Fruit fly (Drosophila melanogaster): ENCODE data around the gene Sap-r.
A peak's percentile ranks its signal among the peaks of the same experiment; 100 is the strongest.

Sap-r gene

DNA sequence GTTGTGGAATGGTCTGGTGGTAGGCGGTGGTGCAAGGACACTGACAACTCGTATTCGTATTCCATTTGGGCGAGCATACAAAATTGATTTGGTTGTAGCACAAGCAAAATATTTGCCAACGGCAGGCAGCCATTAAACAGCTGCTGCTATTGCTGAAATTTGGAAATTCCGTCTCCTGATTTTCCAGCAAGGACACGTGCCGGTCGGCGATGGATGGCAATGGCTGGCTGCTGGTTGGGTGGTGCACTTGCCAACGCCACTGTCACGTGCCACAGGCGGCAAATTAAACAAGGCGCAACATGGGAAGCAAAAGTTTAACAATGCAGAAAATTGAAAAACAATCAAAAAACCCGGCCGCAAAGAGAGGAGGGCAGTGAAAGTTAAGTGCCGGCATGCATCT, 15.1 kb upstream of the Sap-r start:
- no peak for TF ChIP-seq NK7.1 (GFP tag; optimal IDR thresholded peaks at IDR 0.05)
- TF ChIP-seq Hey (tag; optimal IDR thresholded peaks at IDR 0.05), result peak; percentile 98
- no peak for TF ChIP-seq Spps (tag; optimal IDR thresholded peaks at IDR 0.05)
- no peak for TF ChIP-seq Xrp1 (GFP tag; IDR thresholded peaks at IDR 0.05)
- TF ChIP-seq abd-A (tag; optimal IDR thresholded peaks at IDR 0.05), result no peak
- TF ChIP-seq CG14667 (GFP tag; IDR thresholded peaks at IDR 0.05), result no peak
- TF ChIP-seq sc (optimal IDR thresholded peaks at IDR 0.05), result no peak
- TF ChIP-seq sc (GFP tag; optimal IDR thresholded peaks at IDR 0.05), result no peak
- no peak for TF ChIP-seq CG9437 (GFP tag; optimal IDR thresholded peaks at IDR 0.05)
- TF ChIP-seq vfl (GFP tag; optimal IDR thresholded peaks at IDR 0.05), result no peak
- no peak for TF ChIP-seq inv (GFP tag; IDR thresholded peaks at IDR 0.05; ENCODE audit: partially characterized antibody)
- no peak for TF ChIP-seq exex (tag; optimal IDR thresholded peaks at IDR 0.05)
- TF ChIP-seq nerfin-1 (tag; optimal IDR thresholded peaks at IDR 0.05), result peak; percentile 69
- TF ChIP-seq Lhr (GFP tag; optimal IDR thresholded peaks at IDR 0.05), result no peak

DNA sequence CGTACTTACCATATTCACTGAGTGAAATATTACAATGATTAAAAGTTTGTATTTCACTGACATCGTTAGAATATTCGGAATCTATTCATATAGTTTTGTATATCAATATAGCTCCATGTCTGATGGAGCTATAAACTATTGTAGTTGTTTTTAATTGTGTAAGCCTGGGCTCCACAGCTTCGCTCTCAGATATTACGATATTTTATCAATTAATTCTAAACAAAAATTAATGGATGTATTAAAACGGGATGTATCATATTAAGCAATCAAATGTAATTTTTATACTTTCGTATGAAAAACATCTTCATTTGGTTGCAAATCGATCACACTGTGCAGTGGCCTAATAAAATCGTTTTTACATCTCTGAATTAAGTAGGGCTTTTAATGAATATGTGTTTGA, 13.2 kb upstream of the Sap-r start, which contains the start of gene CG33483:
TSS of gene CG33483 (minus strand) at position 101 of the 400 bp plus-strand sequence.
- no peak for TF ChIP-seq unpg (GFP tag; optimal IDR thresholded peaks at IDR 0.05)
- TF ChIP-seq scrt (GFP tag; optimal IDR thresholded peaks at IDR 0.05), result no peak
- TF ChIP-seq CG8765 (GFP tag; IDR thresholded peaks at IDR 0.05), result no peak
- TF ChIP-seq CG17385 (GFP tag; optimal IDR thresholded peaks at IDR 0.05), result no peak
- no peak for TF ChIP-seq Nf-YA (GFP tag; IDR thresholded peaks at IDR 0.05)
- TF ChIP-seq cg (GFP tag; optimal IDR thresholded peaks at IDR 0.05), result no peak
- no peak for TF ChIP-seq CG7987 (GFP tag; optimal IDR thresholded peaks at IDR 0.05)
- no peak for TF ChIP-seq CHES-1-like (GFP tag; optimal IDR thresholded peaks at IDR 0.05)
- no peak for TF ChIP-seq CG1602 (GFP tag; optimal IDR thresholded peaks at IDR 0.05)
- TF ChIP-seq chif (GFP tag; optimal IDR thresholded peaks at IDR 0.05), result no peak
- no peak for TF ChIP-seq ems (GFP tag; optimal IDR thresholded peaks at IDR 0.05)
- TF ChIP-seq jumu (GFP tag; optimal IDR thresholded peaks at IDR 0.05), result no peak
- TF ChIP-seq Hr39 (optimal IDR thresholded peaks at IDR 0.05), result no peak
- TF ChIP-seq sc (optimal IDR thresholded peaks at IDR 0.05), result no peak
- TF ChIP-seq sc (GFP tag; optimal IDR thresholded peaks at IDR 0.05), result no peak
- TF ChIP-seq fu2 (GFP tag; optimal IDR thresholded peaks at IDR 0.05), result no peak
- TF ChIP-seq CG12219 (GFP tag; optimal IDR thresholded peaks at IDR 0.05), result no peak
- no peak for TF ChIP-seq CG14441 (GFP tag; IDR thresholded peaks at IDR 0.05)
- no peak for TF ChIP-seq hbn (GFP tag; IDR thresholded peaks at IDR 0.05; ENCODE audit: partially characterized antibody)
- no peak for TF ChIP-seq CG11723 (GFP tag; optimal IDR thresholded peaks at IDR 0.05)

DNA sequence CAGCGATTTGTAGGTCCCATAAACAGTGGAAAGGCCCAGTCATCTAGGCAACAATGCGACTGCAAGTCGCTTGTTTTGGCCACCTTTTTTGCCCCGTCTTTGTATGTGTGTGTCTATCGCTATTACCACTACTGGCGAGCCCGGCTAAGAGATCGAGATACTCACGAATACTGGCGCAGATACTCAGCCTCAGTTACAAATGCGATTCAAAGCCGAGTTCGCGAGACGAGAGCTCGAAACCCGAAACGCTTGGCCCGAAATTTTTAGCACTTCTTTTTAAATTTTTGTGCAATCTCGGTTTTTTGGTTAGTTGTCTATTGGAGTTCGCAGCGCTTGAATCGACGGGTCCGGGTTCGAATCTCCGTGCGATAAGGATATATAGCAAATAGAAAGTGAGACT, 4.9 kb upstream of the Sap-r start, which contains the start of gene Cyp4c3:
TSS of gene Cyp4c3 (plus strand) at position 301 of the 400 bp plus-strand sequence.
- TF ChIP-seq cg (GFP tag; optimal IDR thresholded peaks at IDR 0.05) (peak; percentile 20), Deaf1 (tag; optimal IDR thresholded peaks at IDR 0.05) (peak; percentile 44), chinmo (GFP tag; IDR thresholded peaks at IDR 0.05; ENCODE audit: partially characterized antibody) (0 out of 4 replicates have a peak, but pooled peaks have one; percentile 64), GATAe (GFP tag; conservative IDR thresholded peaks at IDR 0.05) (no peak)

DNA sequence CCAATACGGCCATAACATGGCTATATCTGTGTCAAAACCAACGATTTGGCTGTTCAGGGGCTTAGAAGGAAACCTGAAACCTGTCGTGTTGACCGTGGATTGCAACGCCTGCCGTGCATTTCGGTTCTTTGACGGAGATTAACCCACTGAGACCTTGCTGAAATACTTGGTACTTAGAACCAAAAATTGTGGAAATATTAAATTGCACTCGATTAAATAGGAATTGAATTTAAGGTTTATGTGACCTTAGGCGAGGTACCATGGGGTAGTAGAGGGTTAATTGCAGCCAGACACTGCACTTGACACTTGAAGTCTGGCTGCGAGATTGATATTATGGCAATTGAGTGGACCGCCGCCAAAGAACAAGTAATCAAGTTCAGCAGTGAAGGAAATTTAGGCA, 1.2 kb upstream of the Sap-r start:
- TF ChIP-seq ci (GFP tag; IDR thresholded peaks at IDR 0.05) (0 out of 3 replicates have a peak, but pooled peaks have one; percentile 12), Drgx (GFP tag; IDR thresholded peaks at IDR 0.05) (peak; percentile 67), CG11456 (GFP tag; IDR thresholded peaks at IDR 0.05) (0 out of 3 replicates have a peak, but pooled peaks have one; percentile 32), lov (optimal IDR thresholded peaks at IDR 0.05) (no peak), lov (GFP tag; IDR thresholded peaks at IDR 0.05) (no peak)
